Worm (Caenorhabditis elegans) whole organism, L4 larva: ENCODE measurements around the gene Y17G9B.5.

Experiments
- R02D3.7 ChIP-seq: fragments of 150-350 bp; sonication (generic microtip); optimal IDR thresholded peaks from 3 replicates; lab custom pipeline; 2014; ENCODE audit warnings: missing biosample characterization, missing genetic modification characterization
- aha-1 ChIP-seq: fragments of 150-350 bp; peaks from one replicate; lab custom pipeline; 2014; ENCODE audit warnings: missing biosample characterization, missing genetic modification characterization
- attf-4 ChIP-seq: sonication (generic microtip); optimal IDR thresholded peaks from 3 replicates; lab custom pipeline; 2017; ENCODE audit warnings: missing biosample characterization, missing genetic modification characterization
- daf-19 ChIP-seq: fragments of 200-800 bp; sonication (Bioruptor generic); conservative IDR thresholded peaks from 2 replicates; pipeline ENCODE4 v1.3.6; 2022; ENCODE audit warnings: missing genetic modification characterization, missing compliant biosample characterization
- duxl-1 ChIP-seq: sonication (generic microtip); optimal IDR thresholded peaks from 2 replicates; lab custom pipeline; 2016; ENCODE audit warnings: mild to moderate bottlenecking, missing genetic modification characterization, moderate library complexity, missing compliant biosample characterization; ENCODE audit not compliant: poor library complexity
- lin-39 ChIP-seq: fragments of 150-350 bp; optimal IDR thresholded peaks from 2 replicates; lab custom pipeline; 2014; ENCODE audit warnings: missing biosample characterization, missing genetic modification reagents, missing genetic modification characterization
- snpc-4 ChIP-seq: fragments of 150-350 bp; optimal IDR thresholded peaks from 2 replicates; lab custom pipeline; 2014; ENCODE audit warnings: missing biosample characterization, missing genetic modification characterization
- unc-62 ChIP-seq, 3 experiments: fragments of 150-350 bp in 1 of 3; sonication (generic microtip); optimal IDR thresholded peaks in 2 of 3; peaks in 1 of 3; 1 replicate in 1 of 3; 2 replicates in 2 of 3; lab custom pipeline; 2014 to 2017; ENCODE audit warnings: missing biosample characterization in 3 of 3, missing genetic modification characterization in 3 of 3, missing genetic modification reagents in 3 of 3, missing genotype in 1 of 3

DNA sequence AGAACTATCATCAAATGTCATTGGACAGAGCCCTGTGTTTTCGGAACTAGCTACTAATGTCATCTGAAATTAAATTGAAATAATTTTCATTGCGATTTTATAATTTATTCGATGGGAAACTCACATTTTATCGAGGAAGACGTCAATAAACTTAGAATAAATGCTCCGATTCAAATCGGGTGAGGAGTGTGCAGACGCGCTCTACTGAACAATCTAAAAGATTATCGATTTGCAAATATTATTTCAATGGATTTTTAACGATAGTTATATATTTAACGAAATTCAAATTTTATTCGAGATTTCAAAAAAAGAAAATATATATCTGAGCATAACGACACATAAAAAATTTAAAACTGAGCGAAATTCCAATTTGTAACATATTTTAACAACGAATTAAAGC, 49.1 kb downstream of the Y17G9B.5 start, which contains the start of gene eor-1:
- TF ChIP-seq aha-1 = no peak
- no peak for TF ChIP-seq daf-19 (GFP tag; lab: Robert Waterston, UW)
- TF ChIP-seq unc-62 (GFP tag; optimal IDR thresholded peaks at IDR 0.05 in 1 of 2; lab: Kevin White, UChicago) = no peak
- no peak for TF ChIP-seq unc-62 (tag; optimal IDR thresholded peaks at IDR 0.05; lab: Kevin White, UChicago)
- no peak for TF ChIP-seq lin-39 (tag; lab: Kevin White, UChicago)
- no peak for TF ChIP-seq attf-4
- no peak for TF ChIP-seq snpc-4
- TF ChIP-seq duxl-1 (tag; lab: Kevin White, UChicago) = no peak
- TF ChIP-seq R02D3.7 (tag; lab: Kevin White, UChicago) = no peak
